Fruit fly (Drosophila melanogaster) whole organism, embryonic: Measurements from ENCODE around the gene CG15263.

Experiments
- ATbp ChIP-seq: fragments of 200-800 bp; sonication (Bioruptor generic); optimal IDR thresholded peaks from 2 replicates; lab custom pipeline; 2017; ENCODE audit warnings: missing biosample characterization, mild to moderate bottlenecking, missing genetic modification characterization, missing genetic modification reagents
- Adf1 ChIP-seq: fragments of 200-800 bp; sonication (Bioruptor generic); IDR thresholded peaks from 2 replicates; pipeline ENCODE4 v1.3.6; 2022; ENCODE audit warnings: missing biosample characterization, missing genetic modification characterization
- Bteb2 ChIP-seq: fragments of 200-800 bp; sonication (Bioruptor generic); optimal IDR thresholded peaks from 2 replicates; lab custom pipeline; 2016; ENCODE audit warnings: missing biosample characterization, missing genetic modification characterization
- C15 ChIP-seq: fragments of 200-800 bp; sonication (Bioruptor generic); IDR thresholded peaks from 3 replicates; pipeline ENCODE4 v1.3.6; 2022; ENCODE audit warnings: missing biosample characterization, missing genetic modification characterization
- CG10274 ChIP-seq: fragments of 200-800 bp; sonication (Bioruptor generic); optimal IDR thresholded peaks from 3 replicates; lab custom pipeline; 2017; ENCODE audit warnings: missing biosample characterization, mild to moderate bottlenecking, missing genetic modification characterization
- CG10366 ChIP-seq: fragments of 200-800 bp; sonication (Bioruptor generic); IDR thresholded peaks from 2 replicates; pipeline ENCODE4 v1.3.6; 2022; ENCODE audit warnings: missing biosample characterization, missing genetic modification characterization
- CG10565 ChIP-seq: fragments of 200-800 bp; sonication (Bioruptor generic); optimal IDR thresholded peaks from 3 replicates; lab custom pipeline; 2016; ENCODE audit warnings: missing biosample characterization, mild to moderate bottlenecking, missing genetic modification characterization
- CG11504 ChIP-seq: fragments of 200-800 bp; sonication (Bioruptor generic); optimal IDR thresholded peaks from 3 replicates; lab custom pipeline; 2019; ENCODE audit warnings: missing biosample characterization, mild to moderate bottlenecking, missing genetic modification characterization, moderate library complexity
- CG11696 ChIP-seq: fragments of 200-800 bp; sonication (Bioruptor generic); IDR thresholded peaks from 2 replicates; pipeline ENCODE4 v1.3.6; 2022; ENCODE audit warnings: missing biosample characterization, missing genetic modification characterization
- CG12219 ChIP-seq: fragments of 200-800 bp; sonication (Bioruptor generic); optimal IDR thresholded peaks from 3 replicates; lab custom pipeline; 2018; ENCODE audit warnings: missing biosample characterization, mild to moderate bottlenecking, missing genetic modification characterization
- CG12659 ChIP-seq: fragments of 200-800 bp; sonication (Bioruptor generic); optimal IDR thresholded peaks from 3 replicates; lab custom pipeline; 2017; ENCODE audit warnings: mild to moderate bottlenecking, missing biosample characterization, missing genetic modification reagents, missing genetic modification characterization
- CG13624 ChIP-seq: fragments of 200-800 bp; sonication (Bioruptor generic); optimal IDR thresholded peaks from 2 replicates; lab custom pipeline; 2016; ENCODE audit warnings: missing biosample characterization, missing genetic modification characterization
- CG1529 ChIP-seq: fragments of 200-800 bp; sonication (Bioruptor generic); optimal IDR thresholded peaks from 3 replicates; lab custom pipeline; 2018; ENCODE audit warnings: missing biosample characterization, missing genetic modification characterization
- CG17802 ChIP-seq: fragments of 200-800 bp; sonication (Bioruptor generic); optimal IDR thresholded peaks from 2 replicates; lab custom pipeline; 2018; ENCODE audit warnings: missing biosample characterization, mild to moderate bottlenecking, missing genetic modification characterization, moderate library complexity
- CG32532 ChIP-seq: fragments of 200-800 bp; sonication (Bioruptor generic); IDR thresholded peaks from 2 replicates; pipeline ENCODE4 v1.3.6; 2022; ENCODE audit warnings: missing biosample characterization, missing genetic modification characterization
- CG34376 ChIP-seq: fragments of 200-800 bp; sonication (Bioruptor generic); optimal IDR thresholded peaks from 2 replicates; lab custom pipeline; 2018; ENCODE audit warnings: missing biosample characterization, mild to moderate bottlenecking, missing genetic modification characterization
- CG4328 ChIP-seq: fragments of 200-800 bp; sonication (Bioruptor generic); optimal IDR thresholded peaks from 3 replicates; lab custom pipeline; 2017; ENCODE audit warnings: missing biosample characterization, missing genetic modification reagents, missing genetic modification characterization
- CG4404 ChIP-seq: fragments of 200-800 bp; sonication (Bioruptor generic); IDR thresholded peaks from 2 replicates; pipeline ENCODE4 v1.3.6; 2022; ENCODE audit warnings: missing biosample characterization, missing genetic modification characterization
- CG4617 ChIP-seq: fragments of 200-800 bp; sonication (Bioruptor generic); optimal IDR thresholded peaks from 3 replicates; lab custom pipeline; 2016; ENCODE audit warnings: missing biosample characterization, missing genetic modification characterization, borderline replicate concordance
- CG4730 ChIP-seq: fragments of 200-800 bp; sonication (Bioruptor generic); IDR thresholded peaks from 2 replicates; pipeline ENCODE4 v1.3.6; 2022; ENCODE audit warnings: missing biosample characterization, missing genetic modification characterization
- CG5180 ChIP-seq: fragments of 200-800 bp; sonication (Bioruptor generic); optimal IDR thresholded peaks from 3 replicates; lab custom pipeline; 2017; ENCODE audit warnings: missing biosample characterization, missing genetic modification characterization, mild to moderate bottlenecking, moderate library complexity, missing genetic modification reagents
- CG7556 ChIP-seq: fragments of 200-800 bp; sonication (Bioruptor generic); optimal IDR thresholded peaks from 2 replicates; lab custom pipeline; 2017; ENCODE audit warnings: missing biosample characterization, mild to moderate bottlenecking, missing genetic modification characterization
- CG7786 ChIP-seq: fragments of 200-800 bp; sonication (Bioruptor generic); optimal IDR thresholded peaks from 2 replicates; lab custom pipeline; 2016; ENCODE audit warnings: missing biosample characterization, missing genetic modification characterization
- CG8290 ChIP-seq, 3 experiments: fragments of 200-800 bp; sonication (Bioruptor generic); optimal IDR thresholded peaks; 2 replicates each; lab custom pipeline; 2016 to 2019; ENCODE audit warnings: missing biosample characterization in 3 of 3, missing genetic modification characterization in 3 of 3, mild to moderate bottlenecking in 2 of 3, moderate library complexity in 1 of 3
- CG8359 ChIP-seq: fragments of 200-800 bp; sonication (Bioruptor generic); optimal IDR thresholded peaks from 2 replicates; lab custom pipeline; 2017; ENCODE audit warnings: missing biosample characterization, mild to moderate bottlenecking, missing genetic modification characterization, borderline replicate concordance
- Dbx ChIP-seq: fragments of 200-800 bp; sonication (Bioruptor generic); IDR thresholded peaks from 3 replicates; pipeline ENCODE4 v1.3.6; 2022; ENCODE audit warnings: missing biosample characterization, missing genetic modification characterization
- Dip3 ChIP-seq: fragments of 200-800 bp; sonication (Bioruptor generic); optimal IDR thresholded peaks from 3 replicates; lab custom pipeline; 2016; ENCODE audit warnings: missing biosample characterization, missing genetic modification characterization
- Drgx ChIP-seq: fragments of 200-800 bp; sonication (Bioruptor generic); IDR thresholded peaks from 2 replicates; pipeline ENCODE4 v1.3.6; 2022; ENCODE audit warnings: missing biosample characterization, missing genetic modification characterization
- Elba2 ChIP-seq: fragments of 200-800 bp; sonication (Bioruptor generic); optimal IDR thresholded peaks from 3 replicates; lab custom pipeline; 2016; ENCODE audit warnings: missing biosample characterization, missing genetic modification characterization
- HLHmδ ChIP-seq: fragments of 200-800 bp; sonication (Bioruptor generic); optimal IDR thresholded peaks from 2 replicates; lab custom pipeline; 2018; ENCODE audit warnings: missing biosample characterization, mild to moderate bottlenecking, missing genetic modification characterization, moderate library complexity
- Hey ChIP-seq: fragments of 200-800 bp; sonication (Bioruptor generic); optimal IDR thresholded peaks from 3 replicates; lab custom pipeline; 2018; ENCODE audit warnings: missing biosample characterization, mild to moderate bottlenecking, missing genetic modification characterization
- MESR4 ChIP-seq: fragments of 200-800 bp; sonication (Bioruptor generic); optimal IDR thresholded peaks from 2 replicates; lab custom pipeline; 2018; ENCODE audit warnings: missing biosample characterization, mild to moderate bottlenecking, missing genetic modification characterization, moderate library complexity
- NC2β ChIP-seq: fragments of 200-800 bp; sonication (Bioruptor generic); optimal IDR thresholded peaks from 2 replicates; lab custom pipeline; 2016; ENCODE audit warnings: missing biosample characterization, missing genetic modification characterization
- Neu2 ChIP-seq: fragments of 200-800 bp; sonication (Bioruptor generic); optimal IDR thresholded peaks from 3 replicates; lab custom pipeline; 2016; ENCODE audit warnings: missing biosample characterization, missing genetic modification characterization, borderline replicate concordance
- Oaz ChIP-seq: fragments of 200-800 bp; sonication (Bioruptor generic); IDR thresholded peaks from 2 replicates; pipeline ENCODE4 v1.3.6; 2022; ENCODE audit warnings: missing biosample characterization, missing genetic modification characterization
- PHDP ChIP-seq: fragments of 200-800 bp; sonication (Bioruptor generic); optimal IDR thresholded peaks from 3 replicates; lab custom pipeline; 2018; ENCODE audit warnings: missing biosample characterization, mild to moderate bottlenecking, missing genetic modification characterization, moderate library complexity
- Poxn ChIP-seq: fragments of 200-800 bp; sonication (Bioruptor generic); IDR thresholded peaks from 2 replicates; pipeline ENCODE4 v1.3.6; 2022; ENCODE audit warnings: missing biosample characterization, missing genetic modification characterization
- Scr ChIP-seq: fragments of 200-800 bp; sonication (Bioruptor generic); IDR thresholded peaks from 2 replicates; pipeline ENCODE4 v1.3.6; 2022; ENCODE audit warnings: missing biosample characterization, missing genetic modification characterization; ENCODE audit not compliant: partially characterized antibody
- Sry-β ChIP-seq: fragments of 200-800 bp; sonication (Bioruptor generic); optimal IDR thresholded peaks from 2 replicates; lab custom pipeline; 2018; ENCODE audit warnings: missing biosample characterization, mild to moderate bottlenecking, missing genetic modification characterization, moderate library complexity
- TFAM ChIP-seq: fragments of 200-800 bp; sonication (Bioruptor generic); optimal IDR thresholded peaks from 2 replicates; lab custom pipeline; 2017; ENCODE audit warnings: missing biosample characterization, missing genetic modification characterization, inconsistent platforms
- cad ChIP-seq: fragments of >200 bp; optimal IDR thresholded peaks from 2 replicates; lab custom pipeline; 2017; ENCODE audit warnings: missing biosample characterization, missing genetic modification characterization
- esg ChIP-seq: fragments of 200-800 bp; sonication (Bioruptor generic); conservative IDR thresholded peaks from 2 replicates; pipeline ENCODE4 v1.3.6; 2022; ENCODE audit warnings: missing biosample characterization, missing genetic modification characterization
- grn ChIP-seq: fragments of 200-800 bp; sonication (Bioruptor generic); optimal IDR thresholded peaks from 3 replicates; lab custom pipeline; 2017; ENCODE audit warnings: missing biosample characterization, missing genetic modification characterization
- hb ChIP-seq: fragments of 200-800 bp; sonication (Bioruptor generic); IDR thresholded peaks from 3 replicates; pipeline ENCODE4 v1.3.6; 2022; ENCODE audit warnings: missing biosample characterization, missing genetic modification characterization; ENCODE audit not compliant: partially characterized antibody
- klu ChIP-seq: fragments of 200-800 bp; sonication (Bioruptor generic); IDR thresholded peaks from 2 replicates; pipeline ENCODE4 v1.3.6; 2022; ENCODE audit warnings: missing biosample characterization, missing genetic modification characterization
- ranshi ChIP-seq: fragments of 200-800 bp; sonication (Bioruptor generic); IDR thresholded peaks from 2 replicates; pipeline ENCODE4 v1.3.6; 2022; ENCODE audit warnings: missing biosample characterization, missing genetic modification characterization
- slbo ChIP-seq: fragments of 200-800 bp; sonication (Bioruptor generic); IDR thresholded peaks from 2 replicates; pipeline ENCODE4 v1.3.6; 2022; ENCODE audit warnings: missing biosample characterization, missing genetic modification characterization
- slou ChIP-seq: fragments of 200-800 bp; sonication (Bioruptor generic); optimal IDR thresholded peaks from 3 replicates; lab custom pipeline; 2016; ENCODE audit warnings: missing biosample characterization, missing genetic modification characterization
- trh ChIP-seq: fragments of 200-800 bp; sonication (Bioruptor generic); optimal IDR thresholded peaks from 2 replicates; lab custom pipeline; 2016; ENCODE audit warnings: missing biosample characterization, missing genetic modification characterization
- vfl ChIP-seq: fragments of 200-800 bp; sonication (Bioruptor generic); optimal IDR thresholded peaks from 2 replicates; lab custom pipeline; 2016; ENCODE audit warnings: missing biosample characterization, missing genetic modification characterization

CG15263 gene

dm6 chr2L:15254229-15254861, 30.5 kb upstream of the CG15263 start (continued):
- TF ChIP-seq CG32532 (peak; percentile 62), CG4617 (GFP tag; lab: Kevin White, UChicago) (no peak), cad (GFP tag; lab: Kevin White, UChicago) (no peak), CG12219 (GFP tag; lab: Kevin White, UChicago) (no peak), CG34376 (GFP tag; lab: Kevin White, UChicago) (peak; percentile 17), Elba2 (no peak), CG13624 (GFP tag; lab: Kevin White, UChicago) (peak; percentile 57), Drgx (peak; percentile 54), Adf1 (GFP tag; lab: Robert Waterston, UW) (no peak), ATbp (GFP tag; lab: Kevin White, UChicago) (peak; percentile 30), MESR4 (GFP tag; lab: Kevin White, UChicago) (no peak), CG4404 (GFP tag; lab: Robert Waterston, UW) (no peak), Sry-β (GFP tag; lab: Kevin White, UChicago) (no peak), TFAM (GFP tag; lab: Kevin White, UChicago) (no peak), CG7786 (GFP tag; lab: Kevin White, UChicago) (peak; percentile 41), CG5180 (no peak), esg (GFP tag; lab: Robert Waterston, UW) (no peak), HLHmδ (GFP tag; lab: Kevin White, UChicago) (no peak), NC2β (GFP tag; lab: Kevin White, UChicago) (no peak), slbo (GFP tag; lab: Robert Waterston, UW) (peak; percentile 61), Oaz (GFP tag; lab: Robert Waterston, UW) (peak; percentile 23; the same call in 1 of the 2 replicates), Poxn (GFP tag; lab: Robert Waterston, UW) (no peak), Scr (GFP tag; lab: Robert Waterston, UW) (no peak), Dip3 (GFP tag; lab: Kevin White, UChicago) (peak; percentile 2), CG12659 (peak; percentile 45), trh (no peak), CG8359 (no peak), vfl (GFP tag; lab: Kevin White, UChicago) (no peak), CG7556 (peak; percentile 45), CG4730 (GFP tag; lab: Robert Waterston, UW) (no peak), Dbx (GFP tag; lab: Robert Waterston, UW) (no peak), hb (GFP tag; lab: Robert Waterston, UW) (no peak), CG11696 (GFP tag; lab: Robert Waterston, UW) (no peak), grn (peak; percentile 86), klu (GFP tag; lab: Robert Waterston, UW) (no peak; the same call in 1 of the 2 replicates), slou (no peak), Neu2 (GFP tag; lab: Kevin White, UChicago) (no peak), Hey (tag; lab: Kevin White, UChicago) (no peak), ranshi (GFP tag; lab: Robert Waterston, UW) (peak; percentile 46; the same call in 1 of the 2 replicates), CG8290 (GFP tag; optimal IDR thresholded peaks at IDR 0.05; lab: Kevin White, UChicago) (no peak), CG8290 (tag; optimal IDR thresholded peaks at IDR 0.05; lab: Kevin White, UChicago) (no peak), CG10565 (no peak), Bteb2 (GFP tag; lab: Kevin White, UChicago) (peak; percentile 28), CG4328 (GFP tag; lab: Kevin White, UChicago) (no peak), CG10274 (GFP tag; lab: Kevin White, UChicago) (no peak), CG17802 (tag; lab: Kevin White, UChicago) (peak; percentile 10), CG1529 (peak; percentile 5), C15 (GFP tag; lab: Robert Waterston, UW) (no peak), CG10366 (peak; percentile 62), CG11504 (tag; lab: Kevin White, UChicago) (no peak), PHDP (peak; percentile 33)
